Worm (Caenorhabditis elegans): ENCODE results near the gene Y66D12A.11.

Gene Y66D12A.11

DNA sequence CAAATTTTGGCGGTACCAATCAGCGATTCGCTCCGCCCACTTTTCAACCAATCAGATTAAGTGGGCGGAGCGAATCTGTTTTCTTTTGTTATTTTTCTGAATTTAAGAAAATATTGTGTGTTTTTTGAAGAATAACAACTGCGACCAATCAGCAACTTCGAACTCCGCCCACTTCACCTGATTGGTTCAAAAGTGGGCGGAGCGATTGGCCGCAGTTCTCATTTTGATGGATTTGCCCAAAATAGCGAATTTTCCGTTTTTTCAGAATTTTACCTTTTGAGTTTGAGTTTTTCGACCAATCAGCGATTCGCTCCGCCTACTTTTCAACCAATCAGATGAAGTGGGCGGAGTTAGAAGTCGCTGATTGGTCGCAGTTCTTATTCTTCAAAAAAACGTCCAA lies 26.0 kb downstream of the Y66D12A.11 start:
- no peak for TF ChIP-seq lin-39 (tag; optimal IDR thresholded peaks at IDR 0.05)
- no peak for TF ChIP-seq ama-1 (optimal IDR thresholded peaks at IDR 0.05)
- TF ChIP-seq dpl-1 (GFP tag; optimal IDR thresholded peaks at IDR 0.05) = no peak
- no peak for TF ChIP-seq sptf-1 (tag; optimal IDR thresholded peaks at IDR 0.05)
- TF ChIP-seq snu-23 (GFP tag; optimal IDR thresholded peaks at IDR 0.05) = no peak
- TF ChIP-seq elt-2 (tag; optimal IDR thresholded peaks at IDR 0.05) = no peak
- TF ChIP-seq ceh-8 (GFP tag; optimal IDR thresholded peaks at IDR 0.05) = no peak
- no peak for TF ChIP-seq grh-1 (GFP tag; IDR thresholded peaks at IDR 0.05)
- no peak for TF ChIP-seq mep-1 (tag; optimal IDR thresholded peaks at IDR 0.05)
- TF ChIP-seq lin-13 (GFP tag; optimal IDR thresholded peaks at IDR 0.05) = no peak
- no peak for TF ChIP-seq ces-1 (GFP tag; optimal IDR thresholded peaks at IDR 0.05)
- no peak for TF ChIP-seq zag-1 (tag; optimal IDR thresholded peaks at IDR 0.05)

DNA sequence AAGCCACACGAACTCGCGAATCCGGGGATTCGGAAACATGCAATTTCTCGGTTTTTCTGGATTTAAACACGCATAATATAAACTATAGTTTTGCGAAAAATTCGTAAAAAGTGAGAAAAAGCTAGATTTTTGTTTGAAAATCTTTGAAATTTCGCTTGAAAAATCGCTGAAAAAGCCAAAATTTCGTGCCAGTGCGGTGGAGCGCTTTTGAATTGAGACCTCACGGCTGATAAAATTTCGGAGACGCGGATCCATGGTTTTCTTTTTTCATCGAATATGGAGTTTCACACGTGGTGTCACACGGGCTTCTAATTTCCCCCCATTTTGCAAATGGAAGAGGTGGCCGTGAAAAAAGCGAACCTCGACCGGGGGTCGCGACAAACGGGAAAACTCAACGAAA lies 27.0 kb downstream of the Y66D12A.11 start:
- TF ChIP-seq nhr-11 (tag; optimal IDR thresholded peaks at IDR 0.05) (no peak), unc-86 (tag; optimal IDR thresholded peaks at IDR 0.05) (no peak), mab-9 (GFP tag; IDR thresholded peaks at IDR 0.05) (no peak), nhr-47 (tag; optimal IDR thresholded peaks at IDR 0.05) (no peak), lin-39 (tag; optimal IDR thresholded peaks at IDR 0.05) (no peak), nhr-76 (tag; optimal IDR thresholded peaks at IDR 0.05) (no peak)

- TF ChIP-seq unc-98 (GFP tag; IDR thresholded peaks at IDR 0.05) (no peak), vab-15 (tag; optimal IDR thresholded peaks at IDR 0.05) (no peak), nhr-84 (tag; optimal IDR thresholded peaks at IDR 0.05) (no peak), nhr-85 (tag) (no peak), ceh-82 (tag; optimal IDR thresholded peaks at IDR 0.05) (no peak), ztf-4 (tag; optimal IDR thresholded peaks at IDR 0.05) (no peak)
Measured at ce11 chrIII:11592096-11592495, 28.8 kb downstream of the Y66D12A.11 start.

- TF ChIP-seq nhr-90 (tag; optimal IDR thresholded peaks at IDR 0.05; ENCODE audit: poor library complexity) = no peak
- no peak for TF ChIP-seq unc-130 (tag; optimal IDR thresholded peaks at IDR 0.05)
- TF ChIP-seq tlp-1 (tag; optimal IDR thresholded peaks at IDR 0.05) = no peak
- no peak for TF ChIP-seq mep-1 (tag; optimal IDR thresholded peaks at IDR 0.05)
- no peak for TF ChIP-seq nhr-237 (tag; optimal IDR thresholded peaks at IDR 0.05)
- no peak for TF ChIP-seq F16B12.6 (tag; optimal IDR thresholded peaks at IDR 0.05)
- no peak for TF ChIP-seq pax-3 (tag; optimal IDR thresholded peaks at IDR 0.05)
- no peak for TF ChIP-seq tbx-2 (tag; optimal IDR thresholded peaks at IDR 0.05)
- no peak for TF ChIP-seq C04F5.9 (tag; optimal IDR thresholded peaks at IDR 0.05)
- TF ChIP-seq dpl-1 (GFP tag; optimal IDR thresholded peaks at IDR 0.05) = no peak
- TF ChIP-seq ztf-11 (tag; optimal IDR thresholded peaks at IDR 0.05) = no peak
- no peak for TF ChIP-seq ztf-4 (tag; optimal IDR thresholded peaks at IDR 0.05)
Measured at ce11 chrIII:11607870-11608269, 44.6 kb downstream of the Y66D12A.11 start, which contains the start of gene Y66D12A.1. Gene Y66D12A.1 (plus strand): TSS chrIII:11608170.

ce11 chrIII:11609568-11609967 lies 46.3 kb downstream of the Y66D12A.11 start, which contains the start of gene Y66D12A.30:
Gene Y66D12A.30 (plus strand): TSS chrIII:11609868.
- no peak for TF ChIP-seq vab-15 (tag; optimal IDR thresholded peaks at IDR 0.05)
- no peak for TF ChIP-seq skn-1 (tag; optimal IDR thresholded peaks at IDR 0.05)
- TF ChIP-seq fkh-8 (tag; optimal IDR thresholded peaks at IDR 0.05) = peak; percentile 14
- TF ChIP-seq C34B4.2 (tag; optimal IDR thresholded peaks at IDR 0.05) = no peak
- no peak for TF ChIP-seq nhr-47 (tag; optimal IDR thresholded peaks at IDR 0.05)
- TF ChIP-seq sptf-1 (tag; optimal IDR thresholded peaks at IDR 0.05) = no peak
- no peak for TF ChIP-seq lin-14 (GFP tag; optimal IDR thresholded peaks at IDR 0.05)

Data from whole organism, L1 larva.